Fruit fly (Drosophila melanogaster): ENCODE measurements around the gene ema.
A peak's percentile ranks its signal among the peaks of the same experiment; 100 is the strongest.

ema gene

DNA sequence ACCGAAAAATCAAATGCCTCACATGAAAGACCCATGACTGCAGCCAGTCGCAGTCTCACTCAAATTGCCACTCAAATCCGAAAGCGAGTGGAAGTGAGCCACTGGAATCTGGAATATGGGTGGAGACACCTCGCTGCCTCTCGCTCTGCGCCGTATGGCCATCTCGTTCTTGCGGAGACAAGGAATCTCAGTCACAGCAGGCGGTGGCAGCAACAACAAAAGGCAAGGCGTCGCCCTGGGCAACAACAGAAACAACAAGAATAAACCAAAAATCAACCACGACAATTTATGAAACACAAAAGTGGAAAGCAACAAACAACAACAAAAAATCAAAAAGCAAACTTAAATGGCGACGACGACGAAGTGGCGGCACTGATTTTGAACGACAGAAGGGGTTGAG is 18.1 kb downstream of the ema start (continued):
- TF ChIP-seq crol (GFP tag; IDR thresholded peaks at IDR 0.05) (0 out of 2 replicates have a peak, but pooled peaks have one; percentile 19), ATbp (GFP tag; optimal IDR thresholded peaks at IDR 0.05) (no peak), Rfx (GFP tag; IDR thresholded peaks at IDR 0.05) (peak; percentile 42; the same call in 1 of the 2 replicates), HmgZ (tag; optimal IDR thresholded peaks at IDR 0.05) (no peak), CG8478 (optimal IDR thresholded peaks at IDR 0.05) (peak; percentile 59), Dfd (GFP tag; optimal IDR thresholded peaks at IDR 0.05) (no peak), Asciz (GFP tag; optimal IDR thresholded peaks at IDR 0.05) (no peak), otp (GFP tag; IDR thresholded peaks at IDR 0.05) (no peak), CG18011 (GFP tag; optimal IDR thresholded peaks at IDR 0.05) (no peak), CG1647 (GFP tag; optimal IDR thresholded peaks at IDR 0.05) (no peak), sr (GFP tag; IDR thresholded peaks at IDR 0.05) (no peak), gce (GFP tag; IDR thresholded peaks at IDR 0.05) (no peak), Ptx1 (GFP tag; IDR thresholded peaks at IDR 0.05) (no peak), CG17186 (GFP tag; optimal IDR thresholded peaks at IDR 0.05) (no peak), cwo (GFP tag; optimal IDR thresholded peaks at IDR 0.05) (no peak), z (GFP tag; IDR thresholded peaks at IDR 0.05) (peak; percentile 98), CG11504 (tag; optimal IDR thresholded peaks at IDR 0.05) (no peak), CTCF (GFP tag; optimal IDR thresholded peaks at IDR 0.05) (no peak), CG12219 (GFP tag; optimal IDR thresholded peaks at IDR 0.05) (no peak), CG13624 (GFP tag; optimal IDR thresholded peaks at IDR 0.05) (no peak), chn (GFP tag; optimal IDR thresholded peaks at IDR 0.05) (no peak), pros (GFP tag; optimal IDR thresholded peaks at IDR 0.05) (peak; percentile 74), CG11398 (GFP tag; optimal IDR thresholded peaks at IDR 0.05) (no peak), psq (GFP tag; optimal IDR thresholded peaks at IDR 0.05) (no peak), CG32767 (GFP tag; IDR thresholded peaks at IDR 0.05) (no peak), dmrt11E (tag; optimal IDR thresholded peaks at IDR 0.05) (no peak), Doc2 (GFP tag; IDR thresholded peaks at IDR 0.05) (no peak), CG16815 (GFP tag; optimal IDR thresholded peaks at IDR 0.05) (no peak), B-H1 (GFP tag; IDR thresholded peaks at IDR 0.05) (no peak), nau (GFP tag; optimal IDR thresholded peaks at IDR 0.05) (no peak), Opbp (GFP tag; IDR thresholded peaks at IDR 0.05; ENCODE audit: partially characterized antibody) (0 out of 3 replicates have a peak, but pooled peaks have one; percentile 30), Mad (GFP tag; optimal IDR thresholded peaks at IDR 0.05) (no peak), CG10321 (GFP tag; IDR thresholded peaks at IDR 0.05) (peak; percentile 92), CG30020 (tag; optimal IDR thresholded peaks at IDR 0.05) (no peak), CG8388 (GFP tag; optimal IDR thresholded peaks at IDR 0.05) (no peak), phol (tag; optimal IDR thresholded peaks at IDR 0.05) (peak; percentile 12)

DNA sequence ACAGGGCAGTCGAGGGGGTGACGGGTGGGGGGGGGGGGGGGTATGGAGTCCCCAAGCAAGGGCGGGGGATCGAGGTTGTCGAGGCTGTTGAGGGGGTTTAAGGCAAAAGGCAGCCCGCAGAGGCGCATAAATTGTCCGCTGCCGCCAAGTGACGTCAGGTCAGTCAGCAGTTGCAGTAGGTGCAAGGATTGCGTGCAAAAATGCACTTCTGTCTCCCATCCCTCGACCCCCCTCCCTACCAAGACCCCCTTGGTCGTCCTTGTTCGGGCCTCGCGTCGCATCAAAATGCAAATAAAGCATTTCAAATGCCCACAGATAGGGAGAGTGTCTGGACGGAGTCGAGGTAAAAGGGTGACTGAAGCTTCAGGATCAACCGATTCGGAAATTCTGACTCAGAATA is 25.0 kb downstream of the ema start:
- TF ChIP-seq CG5953 (GFP tag; IDR thresholded peaks at IDR 0.05) = no peak
- TF ChIP-seq en (GFP tag; optimal IDR thresholded peaks at IDR 0.05) = no peak
- no peak for TF ChIP-seq CG6765 (GFP tag; optimal IDR thresholded peaks at IDR 0.05)

DNA sequence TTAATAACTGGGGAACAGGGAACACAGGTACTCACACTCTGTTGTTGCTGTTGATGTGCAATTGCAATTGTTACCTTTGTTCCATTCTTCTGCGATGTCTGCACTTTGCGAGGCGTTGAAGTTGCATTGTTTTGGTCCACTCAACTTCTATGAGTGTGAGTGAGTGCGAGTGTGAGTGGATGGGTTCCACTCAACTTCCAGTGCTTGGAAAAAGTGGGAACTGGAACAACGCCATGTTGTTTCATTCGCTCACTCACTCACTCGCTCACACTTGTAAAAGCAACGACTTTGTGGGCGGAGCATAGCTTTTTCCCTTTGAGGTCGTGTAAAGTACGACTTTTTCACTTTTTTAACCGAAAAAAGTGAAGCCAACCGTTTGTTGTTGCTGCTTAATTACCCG is 27.7 kb downstream of the ema start:
- TF ChIP-seq CG10274 (GFP tag; optimal IDR thresholded peaks at IDR 0.05) (no peak), CG42726 (GFP tag; IDR thresholded peaks at IDR 0.05; ENCODE audit: partially characterized antibody) (no peak), Lpt (GFP tag; optimal IDR thresholded peaks at IDR 0.05) (no peak), z (GFP tag; IDR thresholded peaks at IDR 0.05) (peak; percentile 99), sob (GFP tag; IDR thresholded peaks at IDR 0.05) (no peak), CG1832 (GFP tag; optimal IDR thresholded peaks at IDR 0.05) (peak; percentile 43), cg (GFP tag; optimal IDR thresholded peaks at IDR 0.05) (peak; percentile 47), Opbp (GFP tag; IDR thresholded peaks at IDR 0.05; ENCODE audit: partially characterized antibody) (peak; percentile 51; the same call in 1 of the 3 replicates), bbx (GFP tag; IDR thresholded peaks at IDR 0.05; ENCODE audit: partially characterized antibody) (peak; percentile 46; the same call in 1 of the 2 replicates), pfk (GFP tag; optimal IDR thresholded peaks at IDR 0.05) (peak; percentile 93), CG16815 (GFP tag; optimal IDR thresholded peaks at IDR 0.05) (no peak), Nf-YC (tag; optimal IDR thresholded peaks at IDR 0.05) (peak; percentile 92), phol (tag; optimal IDR thresholded peaks at IDR 0.05) (peak; percentile 42), CG12299 (tag; optimal IDR thresholded peaks at IDR 0.05) (no peak), Nf-YB (GFP tag; optimal IDR thresholded peaks at IDR 0.05) (peak; percentile 93), Oaz (GFP tag; IDR thresholded peaks at IDR 0.05) (no peak)
